Worm (Caenorhabditis elegans): Measurements from ENCODE around the gene oac-52.

DNA sequence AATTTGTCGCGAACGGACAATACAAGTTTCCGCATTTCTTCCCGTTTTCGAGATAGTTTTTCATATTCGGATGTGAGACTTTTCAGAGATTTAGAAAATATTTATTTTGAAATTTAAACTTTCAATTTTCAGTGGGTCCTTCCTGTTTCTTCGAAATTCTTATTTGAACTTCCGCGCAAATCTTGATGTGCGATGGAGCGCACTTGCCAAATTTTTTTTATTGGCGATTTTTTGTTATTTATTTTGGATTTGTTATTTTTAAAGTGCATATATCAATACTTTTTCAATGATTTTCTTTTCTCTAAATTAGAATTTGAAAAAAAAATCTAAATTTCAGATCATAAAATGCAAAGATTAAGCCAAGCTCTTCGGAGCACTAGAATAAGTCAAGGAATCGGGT, 10.9 kb upstream of the oac-52 start, which contains the start of gene sars-2:
- TF ChIP-seq cog-1 (tag; optimal IDR thresholded peaks at IDR 0.05) (no peak), flt-1 (GFP tag; IDR thresholded peaks at IDR 0.05) (no peak), ref-1 (GFP tag; conservative IDR thresholded peaks at IDR 0.05) (no peak)
